Fruit fly (Drosophila melanogaster): ENCODE results near the gene dsh.

The dsh gene

DNA sequence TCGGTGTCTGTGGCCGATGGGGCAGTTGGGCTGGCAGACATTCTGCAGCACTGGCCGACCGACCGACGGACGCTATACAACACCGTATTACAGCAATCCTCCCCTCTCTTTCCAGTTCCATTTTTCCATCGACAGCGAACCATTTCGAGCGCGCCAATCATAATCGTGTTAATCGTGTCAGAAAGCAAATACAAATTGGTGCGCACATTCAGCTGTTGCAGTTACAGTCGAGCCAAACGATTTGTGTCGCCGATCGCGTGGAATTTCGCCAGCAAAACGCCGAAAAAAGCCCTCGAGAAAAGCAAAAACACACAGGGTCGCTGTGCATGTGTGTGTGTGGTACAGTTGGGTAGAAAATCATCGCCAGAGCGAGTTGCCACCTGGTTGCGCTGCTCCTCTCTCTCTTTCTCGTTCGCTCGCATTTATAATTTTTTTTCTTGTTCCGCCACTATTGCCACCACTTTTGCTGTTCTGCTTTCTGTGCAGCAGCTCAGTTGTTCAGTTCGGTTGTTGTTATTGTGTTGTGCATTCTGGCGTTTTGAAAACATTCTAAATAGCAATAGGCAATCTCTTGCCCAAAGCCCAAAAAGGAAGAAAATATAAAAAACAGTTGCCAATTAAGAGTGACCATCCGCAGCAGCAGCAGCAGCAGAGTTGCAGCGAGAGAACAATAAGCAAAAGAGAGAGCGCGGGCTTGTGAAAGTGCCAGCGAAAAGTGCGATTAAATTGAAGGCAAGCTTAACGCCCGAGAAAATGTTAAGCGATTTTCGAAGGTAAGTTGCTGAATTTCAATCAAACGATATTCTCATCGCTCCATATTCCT, 5.0 kb upstream of the dsh start, which contains the start of gene CG1737 (continued):
- TF ChIP-seq CG11504 (tag; optimal IDR thresholded peaks at IDR 0.05) (no peak), CG8478 (optimal IDR thresholded peaks at IDR 0.05) (no peak), CG17361 (GFP tag; IDR thresholded peaks at IDR 0.05) (no peak), Sox100B (GFP tag; optimal IDR thresholded peaks at IDR 0.05) (no peak), CrebB (tag; optimal IDR thresholded peaks at IDR 0.05) (peak; percentile 27), dysf (GFP tag; IDR thresholded peaks at IDR 0.05) (no peak), CG43689 (GFP tag; IDR thresholded peaks at IDR 0.05) (no peak), fru (optimal IDR thresholded peaks at IDR 0.05) (no peak), CG16815 (GFP tag; optimal IDR thresholded peaks at IDR 0.05) (no peak), Poxn (GFP tag; IDR thresholded peaks at IDR 0.05) (no peak), nerfin-1 (tag; optimal IDR thresholded peaks at IDR 0.05) (no peak), mirr (GFP tag; optimal IDR thresholded peaks at IDR 0.05) (no peak), Deaf1 (tag; optimal IDR thresholded peaks at IDR 0.05) (no peak), ash1 (GFP tag; optimal IDR thresholded peaks at IDR 0.05) (no peak), CG32767 (GFP tag; IDR thresholded peaks at IDR 0.05) (0 out of 2 replicates have a peak, but pooled peaks have one; percentile 17), CG12299 (tag; optimal IDR thresholded peaks at IDR 0.05) (no peak), CG11247 (GFP tag; IDR thresholded peaks at IDR 0.05) (0 out of 2 replicates have a peak, but pooled peaks have one; percentile 24), CG30403 (GFP tag; optimal IDR thresholded peaks at IDR 0.05) (no peak), CG6854 (GFP tag; optimal IDR thresholded peaks at IDR 0.05) (no peak), Dll (GFP tag; IDR thresholded peaks at IDR 0.05; ENCODE audit: partially characterized antibody) (no peak), Mrtf (GFP tag; IDR thresholded peaks at IDR 0.05) (no peak), Ets97D (GFP tag; optimal IDR thresholded peaks at IDR 0.05) (no peak), cato (GFP tag; optimal IDR thresholded peaks at IDR 0.05; ENCODE audit: borderline replicate concordance) (no peak), Camta (GFP tag; optimal IDR thresholded peaks at IDR 0.05) (no peak), prd (optimal IDR thresholded peaks at IDR 0.05) (no peak), prd (GFP tag; IDR thresholded peaks at IDR 0.05) (no peak), CG9727 (GFP tag; optimal IDR thresholded peaks at IDR 0.05) (no peak), CG8290 (GFP tag; optimal IDR thresholded peaks at IDR 0.05) (no peak), CG8290 (tag; optimal IDR thresholded peaks at IDR 0.05) (peak in 1 of 2 experiments; percentile 76), CTCF (GFP tag; optimal IDR thresholded peaks at IDR 0.05) (no peak), Dek (tag; optimal IDR thresholded peaks at IDR 0.05) (no peak), CG16813 (GFP tag; IDR thresholded peaks at IDR 0.05; ENCODE audit: partially characterized antibody) (no peak), amos (GFP tag; IDR thresholded peaks at IDR 0.05; ENCODE audit: partially characterized antibody) (0 out of 2 replicates have a peak, but pooled peaks have one; percentile 8), CG10209 (GFP tag; optimal IDR thresholded peaks at IDR 0.05) (no peak), CG14965 (GFP tag; optimal IDR thresholded peaks at IDR 0.05; ENCODE audit: borderline replicate concordance) (no peak), Doc3 (GFP tag; IDR thresholded peaks at IDR 0.05; ENCODE audit: partially characterized antibody) (no peak), BEAF-32 (GFP tag; optimal IDR thresholded peaks at IDR 0.05) (peak; percentile 46), lab (GFP tag; optimal IDR thresholded peaks at IDR 0.05) (peak; percentile 50), toy (GFP tag; IDR thresholded peaks at IDR 0.05) (no peak), ttk (GFP tag; IDR thresholded peaks at IDR 0.05) (no peak), Ada2b (GFP tag; IDR thresholded peaks at IDR 0.05) (no peak), vnd (GFP tag; IDR thresholded peaks at IDR 0.05; ENCODE audit: partially characterized antibody) (no peak), CG4360 (GFP tag; IDR thresholded peaks at IDR 0.05) (no peak), CG34376 (GFP tag; optimal IDR thresholded peaks at IDR 0.05) (peak; percentile 30), schlank (tag; optimal IDR thresholded peaks at IDR 0.05) (no peak), ewg (GFP tag; optimal IDR thresholded peaks at IDR 0.05) (no peak), Oaz (GFP tag; IDR thresholded peaks at IDR 0.05) (no peak), her (GFP tag; optimal IDR thresholded peaks at IDR 0.05) (no peak), Dp (GFP tag; optimal IDR thresholded peaks at IDR 0.05) (peak; percentile 8), CG2678 (tag; optimal IDR thresholded peaks at IDR 0.05) (no peak), ems (GFP tag; optimal IDR thresholded peaks at IDR 0.05) (no peak)

All from whole organism, embryonic.